Fruit fly (Drosophila melanogaster): Measurements from ENCODE around the gene CG7579.
A peak's percentile ranks its signal among the peaks of the same experiment; 100 is the strongest.

CG7579 gene

DNA sequence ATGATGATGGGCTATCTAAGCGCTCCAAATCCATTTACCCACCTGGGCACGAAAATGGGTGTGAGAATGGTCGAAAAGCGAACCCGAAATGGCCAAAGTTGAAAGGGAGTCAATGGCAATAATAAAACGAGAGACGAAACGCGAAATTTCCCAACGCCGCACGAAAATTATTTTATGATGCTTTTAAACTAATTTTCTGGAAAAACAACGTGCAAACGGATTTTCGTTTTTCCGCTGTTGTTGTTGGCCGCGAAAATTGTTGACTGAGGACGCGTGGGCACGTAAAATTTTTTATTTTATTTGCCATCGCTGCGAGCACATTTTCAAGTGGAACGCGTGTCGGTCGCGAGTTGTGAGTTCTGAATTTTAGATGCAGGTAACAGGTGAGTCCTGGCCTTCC is 27.9 kb upstream of the CG7579 start:
- TF ChIP-seq EcR (GFP tag; optimal IDR thresholded peaks at IDR 0.05) (no peak), pan (optimal IDR thresholded peaks at IDR 0.05) (no peak), psq (optimal IDR thresholded peaks at IDR 0.05) (no peak)

DNA sequence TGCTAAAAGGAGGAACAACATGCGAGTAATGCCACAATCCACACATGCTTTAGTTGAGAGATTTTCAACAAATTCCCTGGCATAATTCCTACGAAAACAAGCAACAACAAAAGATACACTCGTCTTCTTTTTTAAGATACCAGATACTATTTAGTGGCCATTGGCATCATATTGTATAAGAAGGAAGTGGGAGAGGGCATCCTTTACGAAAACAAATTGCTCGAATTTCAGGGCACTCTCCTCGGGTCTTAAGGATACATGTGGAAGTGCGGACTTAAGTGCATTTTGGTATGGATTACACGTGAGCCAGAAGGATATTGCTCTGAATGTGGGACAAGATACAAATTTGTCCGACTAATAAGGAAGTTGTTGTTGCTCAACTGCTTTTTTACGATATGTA is 26.9 kb upstream of the CG7579 start:
- TF ChIP-seq EcR (GFP tag; optimal IDR thresholded peaks at IDR 0.05): no peak
- TF ChIP-seq CG8478 (optimal IDR thresholded peaks at IDR 0.05): no peak
- TF ChIP-seq psq (optimal IDR thresholded peaks at IDR 0.05): no peak
- no peak for TF ChIP-seq pan (optimal IDR thresholded peaks at IDR 0.05)
- no peak for TF ChIP-seq Dll (optimal IDR thresholded peaks at IDR 0.05)
- TF ChIP-seq usp (GFP tag; optimal IDR thresholded peaks at IDR 0.05): no peak

- no peak for TF ChIP-seq Dll (optimal IDR thresholded peaks at IDR 0.05)
Observed at dm6 chr3L:15708579-15708978, 25.3 kb upstream of the CG7579 start.

DNA sequence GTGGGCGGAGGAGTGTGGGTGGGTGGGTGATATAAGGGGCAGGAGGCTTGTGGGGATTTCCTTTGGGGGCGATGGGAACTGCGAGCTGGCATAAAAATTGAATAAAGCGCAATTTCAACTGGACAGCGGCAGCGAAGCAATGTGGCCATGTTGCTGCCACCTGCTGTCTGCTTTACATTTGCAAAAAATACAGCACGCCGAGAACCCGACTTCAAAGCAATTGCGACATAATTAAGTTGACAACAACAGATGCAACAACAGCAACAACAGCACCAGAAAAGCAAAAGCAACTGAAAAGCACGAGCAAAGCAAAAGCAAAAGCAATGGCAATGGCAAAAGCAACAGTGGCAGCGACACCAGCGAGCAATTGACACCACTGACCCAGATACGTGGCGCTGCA is 24.9 kb upstream of the CG7579 start:
- no peak for TF ChIP-seq Dll (optimal IDR thresholded peaks at IDR 0.05)
- TF ChIP-seq pan (optimal IDR thresholded peaks at IDR 0.05): no peak

- TF ChIP-seq Dll (optimal IDR thresholded peaks at IDR 0.05) (no peak), CG8478 (optimal IDR thresholded peaks at IDR 0.05) (no peak), pan (optimal IDR thresholded peaks at IDR 0.05) (no peak), EcR (GFP tag; optimal IDR thresholded peaks at IDR 0.05) (no peak), psq (optimal IDR thresholded peaks at IDR 0.05) (no peak), usp (GFP tag; optimal IDR thresholded peaks at IDR 0.05) (no peak)
Observed at dm6 chr3L:15706199-15706598, 23.0 kb upstream of the CG7579 start.

dm6 chr3L:15704250-15704985 is 21.2 kb upstream of the CG7579 start:
- no peak for TF ChIP-seq pan (optimal IDR thresholded peaks at IDR 0.05)
- TF ChIP-seq psq (optimal IDR thresholded peaks at IDR 0.05): no peak
- TF ChIP-seq usp (GFP tag; optimal IDR thresholded peaks at IDR 0.05): no peak
- peak; percentile 30 to 61 for TF ChIP-seq EcR (GFP tag; optimal IDR thresholded peaks at IDR 0.05)
- no peak for TF ChIP-seq Dll (optimal IDR thresholded peaks at IDR 0.05)

DNA sequence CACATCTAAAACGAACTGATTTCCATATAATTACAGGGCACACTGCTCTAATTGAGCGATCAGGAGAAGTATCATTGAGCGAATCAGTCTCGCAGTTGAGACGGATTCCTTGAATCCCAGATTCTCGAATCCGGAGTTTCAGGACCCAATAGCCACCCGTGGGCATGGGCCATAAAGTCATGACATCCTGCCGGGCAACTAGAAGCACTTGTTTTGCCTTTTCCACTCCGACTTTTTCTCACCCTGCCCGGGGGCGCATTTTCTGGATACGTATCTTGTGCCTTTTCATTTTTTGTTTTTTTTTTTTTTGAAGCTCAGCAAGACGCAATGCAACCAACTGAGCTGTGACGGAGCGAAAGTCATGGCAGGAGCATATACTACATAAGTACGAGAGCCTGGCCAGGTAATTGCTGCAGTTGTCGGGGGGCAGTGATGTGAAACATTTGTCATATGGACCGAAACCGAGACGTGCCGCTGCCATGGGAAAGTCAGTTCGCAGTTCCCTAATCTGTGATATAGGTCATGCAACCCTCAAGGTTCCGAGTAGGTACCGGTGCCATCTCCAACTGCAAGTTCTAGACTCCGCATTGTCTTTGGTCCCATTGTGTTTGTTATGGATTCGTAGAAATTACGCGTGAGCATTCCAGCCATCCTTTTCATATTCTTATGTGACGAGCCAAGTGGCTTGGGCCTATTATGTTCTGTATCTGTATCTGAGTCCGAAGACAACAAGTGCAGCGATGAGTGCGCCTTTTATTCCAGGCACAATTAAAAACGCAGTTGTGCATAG is 20.3 kb upstream of the CG7579 start:
- TF ChIP-seq pan (optimal IDR thresholded peaks at IDR 0.05): no peak
- peak in 1 of 2 experiments; percentile 28 for TF ChIP-seq EcR (GFP tag; optimal IDR thresholded peaks at IDR 0.05)

dm6 chr3L:15702191-15702590 is 18.9 kb upstream of the CG7579 start:
- no peak for TF ChIP-seq psq (optimal IDR thresholded peaks at IDR 0.05)
- no peak for TF ChIP-seq Dll (optimal IDR thresholded peaks at IDR 0.05)
- TF ChIP-seq pan (optimal IDR thresholded peaks at IDR 0.05): no peak
- TF ChIP-seq CG8478 (optimal IDR thresholded peaks at IDR 0.05): no peak
- no peak for TF ChIP-seq usp (GFP tag; optimal IDR thresholded peaks at IDR 0.05)
- no peak for TF ChIP-seq EcR (GFP tag; optimal IDR thresholded peaks at IDR 0.05)

DNA sequence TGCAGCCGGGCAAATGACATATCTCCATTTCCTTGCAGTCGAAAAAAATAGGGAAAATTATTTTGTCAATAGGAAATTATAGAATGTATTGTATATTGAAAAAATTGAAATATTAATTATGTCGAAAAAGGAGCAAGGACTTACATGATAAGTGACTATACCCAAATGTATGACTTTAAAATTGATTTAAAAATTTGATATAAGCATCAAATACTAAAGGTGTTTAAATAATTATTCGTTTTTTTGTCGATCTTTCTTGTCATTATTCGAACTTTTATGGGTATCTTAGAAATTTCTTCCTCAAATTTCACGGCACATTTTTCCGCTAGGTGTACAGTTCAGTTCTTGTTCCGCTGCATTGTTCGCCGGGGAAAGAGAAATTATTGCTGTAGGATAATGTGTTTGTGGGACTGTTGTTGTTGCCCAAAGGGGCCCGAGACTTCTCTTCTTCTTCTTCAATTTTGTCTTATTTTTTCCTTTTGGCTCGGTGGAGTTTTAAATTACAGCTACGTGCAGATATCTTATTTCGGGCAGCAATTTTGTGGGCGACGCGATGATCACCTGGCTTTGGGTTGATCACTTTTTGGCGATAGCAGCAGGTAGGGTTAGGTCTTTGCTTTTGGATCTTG is 17.2 kb upstream of the CG7579 start:
- TF ChIP-seq pan (optimal IDR thresholded peaks at IDR 0.05) (no peak), CG8478 (optimal IDR thresholded peaks at IDR 0.05) (no peak), Dll (optimal IDR thresholded peaks at IDR 0.05) (no peak), EcR (GFP tag; optimal IDR thresholded peaks at IDR 0.05) (no peak), usp (GFP tag; optimal IDR thresholded peaks at IDR 0.05) (no peak), psq (optimal IDR thresholded peaks at IDR 0.05) (no peak)

DNA sequence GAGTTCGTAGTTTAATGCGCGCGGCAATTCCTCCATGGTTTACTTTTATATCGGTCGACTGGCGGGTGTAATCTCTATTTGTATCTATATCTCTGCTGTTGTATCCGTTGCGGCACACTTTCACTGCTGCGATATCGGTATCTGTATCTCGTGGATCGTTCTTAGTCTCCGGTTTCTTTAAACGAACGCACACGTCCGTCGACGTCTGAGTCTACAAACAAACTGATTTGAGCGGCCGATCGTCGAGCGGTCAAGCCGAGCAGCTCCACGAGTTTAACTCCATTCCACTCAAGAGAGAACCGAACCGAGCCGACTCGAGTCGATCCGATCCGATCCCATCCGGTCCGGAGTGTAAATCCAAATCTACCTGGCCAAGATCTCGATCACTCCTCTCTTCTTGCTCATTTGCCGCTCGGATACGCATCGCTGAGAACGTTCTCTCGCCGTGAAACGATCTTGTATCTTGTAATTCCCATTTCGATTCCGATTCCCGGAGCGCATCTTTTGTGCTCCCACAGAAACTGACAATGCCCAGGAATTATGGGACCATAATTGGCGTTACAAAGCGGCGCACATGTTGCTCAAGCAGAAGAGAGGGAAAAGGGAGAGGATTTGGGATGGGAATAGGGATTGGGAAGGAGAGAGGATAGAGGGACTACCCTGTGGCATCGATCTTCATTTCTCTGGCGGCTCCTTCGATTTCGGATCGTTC is 16.5 kb upstream of the CG7579 start, which contains the start of gene comm2:
Gene comm2, minus strand, starts transcription at position 225 of the 712 bp plus-strand sequence.
- TF ChIP-seq CG8478 (optimal IDR thresholded peaks at IDR 0.05): no peak
- peak; percentile 86 for TF ChIP-seq Dll (optimal IDR thresholded peaks at IDR 0.05)

- no peak for TF ChIP-seq CG8478 (optimal IDR thresholded peaks at IDR 0.05)
- no peak for TF ChIP-seq EcR (GFP tag; optimal IDR thresholded peaks at IDR 0.05)
- no peak for TF ChIP-seq usp (GFP tag; optimal IDR thresholded peaks at IDR 0.05)
- no peak for TF ChIP-seq Dll (optimal IDR thresholded peaks at IDR 0.05)
- no peak for TF ChIP-seq pan (optimal IDR thresholded peaks at IDR 0.05)
- TF ChIP-seq psq (optimal IDR thresholded peaks at IDR 0.05): no peak
Observed at dm6 chr3L:15697916-15698315, 14.7 kb upstream of the CG7579 start.

DNA sequence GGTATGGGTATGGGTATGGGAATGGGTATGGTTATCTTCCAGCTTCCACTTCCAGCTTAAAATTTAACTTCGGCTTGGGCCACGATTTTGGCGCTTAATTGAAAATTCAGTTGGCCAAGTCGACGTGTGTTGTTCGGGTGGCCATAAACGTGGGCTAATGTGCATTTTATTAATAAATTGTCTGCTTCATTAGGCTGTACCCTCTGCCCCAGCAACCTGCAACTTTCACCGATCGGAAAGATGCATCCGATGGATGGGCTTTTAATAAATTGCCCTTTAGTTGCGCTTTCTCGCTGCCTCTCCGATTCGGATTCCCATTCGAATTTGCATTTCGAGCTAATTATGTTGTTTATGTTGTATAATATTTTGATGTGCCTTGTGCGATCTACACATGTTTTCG is 11.9 kb upstream of the CG7579 start:
- no peak for TF ChIP-seq pan (optimal IDR thresholded peaks at IDR 0.05)
- no peak for TF ChIP-seq psq (optimal IDR thresholded peaks at IDR 0.05)
- no peak for TF ChIP-seq EcR (GFP tag; optimal IDR thresholded peaks at IDR 0.05)
- no peak for TF ChIP-seq CG8478 (optimal IDR thresholded peaks at IDR 0.05)
- TF ChIP-seq Dll (optimal IDR thresholded peaks at IDR 0.05): no peak
- TF ChIP-seq usp (GFP tag; optimal IDR thresholded peaks at IDR 0.05): no peak

Measured in whole organism.